Worm (Caenorhabditis elegans) whole organism, young adult: ENCODE measurements around the gene egl-9.

Experiments used
- T07F8.4 ChIP-seq: sonication (generic microtip); optimal IDR thresholded peaks from 2 replicates; lab custom pipeline; 2016; ENCODE audit warnings: mild to moderate bottlenecking, missing genetic modification characterization, moderate library complexity, missing compliant biosample characterization
- chd-7 ChIP-seq: sonication (generic microtip); optimal IDR thresholded peaks from 2 replicates; lab custom pipeline; 2016; ENCODE audit warnings: mild to moderate bottlenecking, missing genetic modification characterization, moderate library complexity, missing compliant biosample characterization
- egl-44 ChIP-seq: fragments of 200-800 bp; sonication (Bioruptor generic); IDR thresholded peaks from 2 replicates; pipeline ENCODE4 v1.3.6; 2022; ENCODE audit warnings: missing genetic modification reagents, missing genetic modification characterization, missing compliant biosample characterization
- let-526 ChIP-seq: fragments of 200-800 bp; sonication (Bioruptor generic); IDR thresholded peaks from 2 replicates; pipeline ENCODE4 v1.3.6; 2022; ENCODE audit warnings: missing genetic modification reagents, missing genetic modification characterization, missing compliant biosample characterization
- zim-3 ChIP-seq: sonication (generic microtip); optimal IDR thresholded peaks from 2 replicates; lab custom pipeline; 2017; ENCODE audit warnings: mild to moderate bottlenecking, missing genetic modification characterization, moderate library complexity, missing compliant biosample characterization

DNA sequence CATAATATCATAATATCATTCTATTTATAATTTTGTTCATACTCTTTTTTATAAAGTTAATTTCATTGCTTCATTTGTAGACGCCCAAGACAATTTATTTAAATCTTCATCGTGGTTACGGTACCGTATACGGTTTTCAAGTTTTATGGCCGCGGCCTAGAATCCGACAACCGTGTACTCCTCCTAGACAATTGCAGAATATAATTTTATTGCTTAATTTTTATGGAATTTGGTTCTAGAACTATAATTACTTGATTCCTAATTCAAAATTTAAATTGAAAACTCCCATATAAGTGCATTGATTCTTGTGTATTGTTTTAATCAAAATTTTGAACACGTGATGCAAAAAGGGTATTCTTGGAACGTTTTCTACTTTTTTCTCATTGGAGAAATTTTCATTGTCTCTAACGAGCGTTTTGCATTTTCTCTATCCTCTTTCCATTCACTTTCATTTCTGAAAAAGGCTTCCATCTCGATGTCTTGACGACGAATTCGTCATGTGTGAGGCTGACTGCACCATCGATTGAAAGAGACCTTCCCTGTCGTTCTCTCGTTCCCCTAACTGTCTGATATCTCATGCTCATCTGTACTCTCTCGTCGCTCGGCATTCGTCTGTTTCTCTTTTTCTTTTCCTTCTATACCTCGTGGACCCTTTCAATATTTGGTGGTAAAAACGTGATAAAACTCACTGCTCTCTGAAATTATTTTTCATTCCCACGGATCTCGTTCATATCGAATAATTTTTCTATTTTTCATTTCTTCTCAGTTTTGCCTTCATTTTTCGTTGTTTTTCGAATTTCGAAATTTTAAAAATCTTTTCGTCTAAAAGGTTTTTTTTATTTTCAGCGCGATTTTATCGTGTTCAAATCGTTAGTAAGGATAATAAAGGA is 26.9 kb upstream of the egl-9 start, which contains the start of gene pap-1:
- no peak for TF ChIP-seq chd-7 (tag; lab: Kevin White, UChicago)
- TF ChIP-seq zim-3 (tag; lab: Kevin White, UChicago) = no peak
- TF ChIP-seq egl-44 (GFP tag; lab: Robert Waterston, UW) = no peak
- no peak for TF ChIP-seq T07F8.4
- no peak for TF ChIP-seq let-526
